Fruit fly (Drosophila melanogaster) whole organism, prepupa: ENCODE results near the gene loco.

Source experiments
- Blimp-1 ChIP-seq: fragments of 200-800 bp; sonication (Bioruptor generic); optimal IDR thresholded peaks from 3 replicates; lab custom pipeline; 2017; ENCODE audit warnings: missing biosample characterization, missing genetic modification characterization, mild to moderate bottlenecking, moderate library complexity, missing genetic modification reagents
- CG10631 ChIP-seq: fragments of 200-800 bp; sonication (Bioruptor generic); optimal IDR thresholded peaks from 2 replicates; lab custom pipeline; 2016; ENCODE audit warnings: missing biosample characterization, missing genetic modification characterization
- CG10669 ChIP-seq: fragments of 200-800 bp; sonication (Bioruptor generic); optimal IDR thresholded peaks from 3 replicates; lab custom pipeline; 2018; ENCODE audit warnings: missing biosample characterization, mild to moderate bottlenecking, missing genetic modification characterization, moderate library complexity
- CG11762 ChIP-seq: fragments of 200-800 bp; sonication (Bioruptor generic); optimal IDR thresholded peaks from 3 replicates; lab custom pipeline; 2016; ENCODE audit warnings: missing biosample characterization, missing genetic modification characterization; ENCODE audit not compliant: insufficient read depth
- CG15336 ChIP-seq: fragments of 200-800 bp; sonication (Bioruptor generic); IDR thresholded peaks from 2 replicates; pipeline ENCODE4 v1.3.6; 2022; ENCODE audit warnings: missing biosample characterization, missing genetic modification characterization
- CG1621 ChIP-seq: fragments of 200-800 bp; sonication (Bioruptor generic); optimal IDR thresholded peaks from 3 replicates; lab custom pipeline; 2018; ENCODE audit warnings: missing biosample characterization, mild to moderate bottlenecking, missing genetic modification characterization
- CG16779 ChIP-seq: fragments of 200-800 bp; sonication (Bioruptor generic); optimal IDR thresholded peaks from 3 replicates; lab custom pipeline; 2017; ENCODE audit warnings: missing biosample characterization, mild to moderate bottlenecking, missing genetic modification characterization
- CG32006 ChIP-seq: fragments of 200-800 bp; sonication (Bioruptor generic); optimal IDR thresholded peaks from 3 replicates; lab custom pipeline; 2017; ENCODE audit warnings: missing biosample characterization, mild to moderate bottlenecking, missing genetic modification characterization
- CG34406 ChIP-seq: fragments of 200-800 bp; sonication (Bioruptor generic); optimal IDR thresholded peaks from 3 replicates; lab custom pipeline; 2016; ENCODE audit warnings: missing biosample characterization, missing genetic modification characterization
- CG3919 ChIP-seq: fragments of 200-800 bp; sonication (Bioruptor generic); optimal IDR thresholded peaks from 3 replicates; lab custom pipeline; 2016; ENCODE audit warnings: missing biosample characterization, missing genetic modification characterization
- CG4318 ChIP-seq: fragments of 200-800 bp; sonication (Bioruptor generic); optimal IDR thresholded peaks from 3 replicates; lab custom pipeline; 2017; ENCODE audit warnings: missing biosample characterization, mild to moderate bottlenecking, missing genetic modification characterization
- CG6276 ChIP-seq: fragments of 200-800 bp; sonication (Bioruptor generic); optimal IDR thresholded peaks from 2 replicates; lab custom pipeline; 2017; ENCODE audit warnings: missing biosample characterization, mild to moderate bottlenecking, missing genetic modification characterization
- CG6808 ChIP-seq: fragments of 200-800 bp; sonication (Bioruptor generic); optimal IDR thresholded peaks from 3 replicates; lab custom pipeline; 2017; ENCODE audit warnings: missing biosample characterization, missing genetic modification characterization, mild to moderate bottlenecking, moderate library complexity, missing genetic modification reagents
- CG6854 ChIP-seq: fragments of 200-800 bp; sonication (Bioruptor generic); optimal IDR thresholded peaks from 2 replicates; lab custom pipeline; 2017; ENCODE audit warnings: missing biosample characterization, mild to moderate bottlenecking, missing genetic modification characterization
- CG8119 ChIP-seq: fragments of 200-800 bp; sonication (Bioruptor generic); IDR thresholded peaks from 3 replicates; pipeline ENCODE4 v1.3.6; 2022; ENCODE audit warnings: missing biosample characterization, missing genetic modification characterization
- CG8319 ChIP-seq: fragments of 200-800 bp; sonication (Bioruptor generic); optimal IDR thresholded peaks from 3 replicates; lab custom pipeline; 2016; ENCODE audit warnings: missing biosample characterization, missing genetic modification characterization
- CG8632 ChIP-seq: fragments of 200-800 bp; sonication (Bioruptor generic); optimal IDR thresholded peaks from 3 replicates; lab custom pipeline; 2016; ENCODE audit warnings: missing biosample characterization, missing genetic modification characterization
- CG9139 ChIP-seq: fragments of 200-800 bp; sonication (Bioruptor generic); optimal IDR thresholded peaks from 3 replicates; lab custom pipeline; 2017; ENCODE audit warnings: missing biosample characterization, mild to moderate bottlenecking, missing genetic modification characterization
- Eip78C ChIP-seq: fragments of 200-800 bp; sonication (Bioruptor generic); peaks from one replicate; lab custom pipeline; 2016; ENCODE audit warnings: missing biosample characterization, missing genetic modification characterization
- Eip93F ChIP-seq: fragments of 200-800 bp; sonication (Bioruptor generic); optimal IDR thresholded peaks from 2 replicates; lab custom pipeline; 2016; ENCODE audit warnings: missing biosample characterization, mild to moderate bottlenecking, missing genetic modification characterization
- Gug ChIP-seq: fragments of 200-800 bp; sonication (Bioruptor generic); IDR thresholded peaks from 2 replicates; pipeline ENCODE4 v1.3.6; 2022; ENCODE audit warnings: missing biosample characterization, missing genetic modification characterization
- Hr38 ChIP-seq: sonication (Bioruptor generic); optimal IDR thresholded peaks from 2 replicates; lab custom pipeline; 2016; ENCODE audit warnings: missing biosample characterization, missing genetic modification characterization
- Hr39 ChIP-seq: fragments of 200-800 bp; sonication (Bioruptor generic); optimal IDR thresholded peaks from 2 replicates; lab custom pipeline; 2016; ENCODE audit warnings: missing biosample characterization, missing genetic modification characterization
- Hr4 ChIP-seq: fragments of 200-800 bp; sonication (Bioruptor generic); optimal IDR thresholded peaks from 3 replicates; lab custom pipeline; 2016; ENCODE audit warnings: missing biosample characterization, missing genetic modification characterization
- Lpt ChIP-seq: fragments of 200-800 bp; sonication (Bioruptor generic); optimal IDR thresholded peaks from 3 replicates; lab custom pipeline; 2016; ENCODE audit warnings: missing biosample characterization, missing genetic modification characterization
- OdsH ChIP-seq: fragments of 200-800 bp; sonication (Bioruptor generic); optimal IDR thresholded peaks from 3 replicates; lab custom pipeline; 2016; ENCODE audit warnings: missing biosample characterization, missing genetic modification characterization
- Sox102F ChIP-seq: fragments of 200-800 bp; sonication (Bioruptor generic); optimal IDR thresholded peaks from 2 replicates; lab custom pipeline; 2016; ENCODE audit warnings: missing biosample characterization, mild to moderate bottlenecking, missing genetic modification characterization
- Sox14 ChIP-seq: fragments of 200-800 bp; sonication (Bioruptor generic); optimal IDR thresholded peaks from 3 replicates; lab custom pipeline; 2016; ENCODE audit warnings: missing biosample characterization, missing genetic modification characterization
- achi ChIP-seq: fragments of 200-800 bp; sonication (Bioruptor generic); optimal IDR thresholded peaks from 3 replicates; lab custom pipeline; 2016; ENCODE audit warnings: missing biosample characterization, missing genetic modification characterization
- cyc ChIP-seq: fragments of 200-800 bp; sonication (Bioruptor generic); optimal IDR thresholded peaks from 3 replicates; lab custom pipeline; 2016; ENCODE audit warnings: missing biosample characterization, missing genetic modification characterization
- dac ChIP-seq: fragments of 200-800 bp; sonication (Bioruptor generic); optimal IDR thresholded peaks from 2 replicates; lab custom pipeline; 2017; ENCODE audit warnings: missing biosample characterization, mild to moderate bottlenecking, missing genetic modification characterization
- dsx ChIP-seq: fragments of 200-800 bp; optimal IDR thresholded peaks from 3 replicates; lab custom pipeline; 2019; ENCODE audit warnings: missing biosample characterization, mild to moderate bottlenecking, missing genetic modification characterization, moderate library complexity; ENCODE audit not compliant: poor library complexity, severe bottlenecking
- eg ChIP-seq: fragments of 200-800 bp; sonication (Bioruptor generic); IDR thresholded peaks from 3 replicates; pipeline ENCODE4 v1.3.6; 2022; ENCODE audit warnings: missing biosample characterization, missing genetic modification characterization
- fd59A ChIP-seq: fragments of 200-800 bp; sonication (Bioruptor generic); optimal IDR thresholded peaks from 2 replicates; lab custom pipeline; 2017; ENCODE audit warnings: missing biosample characterization, mild to moderate bottlenecking, missing genetic modification characterization, missing genetic modification reagents
- fd85E ChIP-seq: fragments of 200-800 bp; sonication (Bioruptor generic); optimal IDR thresholded peaks from 3 replicates; lab custom pipeline; 2016; ENCODE audit warnings: missing biosample characterization, missing genetic modification characterization
- fkh ChIP-seq: fragments of 200-800 bp; sonication (Bioruptor generic); optimal IDR thresholded peaks from 3 replicates; lab custom pipeline; 2017; ENCODE audit warnings: missing biosample characterization, mild to moderate bottlenecking, missing genetic modification characterization, moderate library complexity
- net ChIP-seq: fragments of 200-800 bp; sonication (Bioruptor generic); optimal IDR thresholded peaks from 3 replicates; lab custom pipeline; 2016; ENCODE audit warnings: missing biosample characterization, missing genetic modification characterization
- pdm3 ChIP-seq: fragments of 200-800 bp; sonication (Bioruptor generic); optimal IDR thresholded peaks from 3 replicates; lab custom pipeline; 2016; ENCODE audit warnings: missing biosample characterization, missing genetic modification characterization
- salr ChIP-seq, 2 experiments: fragments of 200-800 bp; sonication (Bioruptor generic); optimal IDR thresholded peaks; 3 replicates each; lab custom pipeline; 2016 to 2018; ENCODE audit warnings: missing biosample characterization in 2 of 2, missing genetic modification characterization in 2 of 2, mild to moderate bottlenecking in 1 of 2
- ss ChIP-seq, 2 experiments: fragments of 200-800 bp; sonication (Bioruptor generic); optimal IDR thresholded peaks; 2 replicates in 1 of 2; 3 replicates in 1 of 2; lab custom pipeline; 2017 to 2018; ENCODE audit warnings: mild to moderate bottlenecking in 2 of 2, missing biosample characterization in 2 of 2, missing genetic modification characterization in 2 of 2, moderate library complexity in 1 of 2
- topi ChIP-seq: fragments of 200-800 bp; sonication (Bioruptor generic); optimal IDR thresholded peaks from 3 replicates; lab custom pipeline; 2016; ENCODE audit warnings: missing biosample characterization, missing genetic modification characterization
- vri ChIP-seq: fragments of 200-800 bp; sonication (Bioruptor generic); optimal IDR thresholded peaks from 3 replicates; lab custom pipeline; 2016; ENCODE audit warnings: missing biosample characterization, mild to moderate bottlenecking, missing genetic modification characterization

The loco gene

dm6 chr3R:22596450-22596849 lies 42.7 kb downstream of the loco start:
- no peak for TF ChIP-seq pdm3
- TF ChIP-seq fkh (GFP tag; lab: Kevin White, UChicago): peak; percentile 95

DNA sequence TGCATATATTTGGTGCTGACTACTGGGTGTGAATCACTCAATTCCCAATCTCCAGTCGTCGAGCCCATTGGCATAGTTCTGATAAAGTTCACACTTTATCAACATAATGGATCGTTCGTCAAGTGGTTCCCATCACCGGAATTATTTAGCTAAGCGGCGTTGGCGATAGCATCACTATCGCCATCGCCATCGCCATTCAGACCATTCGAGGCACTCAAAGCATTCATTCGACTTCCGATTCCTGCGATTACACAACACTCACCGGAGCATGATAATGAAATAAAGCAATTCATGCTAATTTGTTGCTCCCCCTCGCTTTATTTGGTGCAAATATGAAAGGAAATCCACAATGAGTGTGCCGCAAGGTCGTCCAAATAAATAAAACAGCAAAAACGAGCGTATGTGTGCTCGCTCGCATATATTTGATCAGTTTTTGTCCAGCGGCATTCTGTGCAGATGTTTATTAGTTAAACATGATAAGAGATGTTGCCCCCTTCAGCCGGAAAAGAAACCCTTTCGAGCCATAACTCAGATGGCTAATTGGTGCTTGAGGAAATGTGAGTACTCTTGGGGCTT lies 43.8 kb downstream of the loco start:
- TF ChIP-seq fkh (GFP tag; lab: Kevin White, UChicago) (peak; percentile 32), Hr4 (no peak), Eip78C (GFP tag; lab: Kevin White, UChicago) (peak; percentile 31), vri (peak; percentile 51), Eip93F (GFP tag; lab: Kevin White, UChicago) (no peak)
- TF ChIP-seq, all 60 proteins: peak for 3

dm6 chr3R:22594257-22594656 lies 44.9 kb downstream of the loco start:
- TF ChIP-seq Eip78C (GFP tag; lab: Kevin White, UChicago) (peak; percentile 63), net (GFP tag; lab: Kevin White, UChicago) (peak; percentile 23), achi (GFP tag; lab: Kevin White, UChicago) (peak; percentile 18), CG34406 (GFP tag; lab: Kevin White, UChicago) (no peak), CG8119 (peak; percentile 70), CG6276 (GFP tag; lab: Kevin White, UChicago) (peak; percentile 76), dsx (no peak), CG3919 (GFP tag; lab: Kevin White, UChicago) (peak; percentile 7), pdm3 (peak; percentile 26), CG15336 (GFP tag; lab: Robert Waterston, UW) (peak; percentile 63), CG10669 (no peak), cyc (no peak), CG10631 (peak; percentile 6), CG32006 (GFP tag; lab: Kevin White, UChicago) (peak; percentile 78), dac (GFP tag; lab: Kevin White, UChicago) (peak; percentile 23), Hr4 (peak; percentile 76), eg (peak; percentile 77; the same call in 2 of the 3 replicates), CG1621 (tag; lab: Kevin White, UChicago) (no peak), OdsH (peak; percentile 37), Hr39 (GFP tag; lab: Kevin White, UChicago) (no peak), CG6808 (GFP tag; lab: Kevin White, UChicago) (no peak), Lpt (GFP tag; lab: Kevin White, UChicago) (peak; percentile 35), fd59A (GFP tag; lab: Kevin White, UChicago) (no peak), CG4318 (GFP tag; lab: Kevin White, UChicago) (peak; percentile 66), salr (GFP tag; optimal IDR thresholded peaks at IDR 0.05; lab: Kevin White, UChicago) (peak in 1 of 2 experiments; percentile 63)
- TF ChIP-seq, all 60 proteins: peak for 17

DNA sequence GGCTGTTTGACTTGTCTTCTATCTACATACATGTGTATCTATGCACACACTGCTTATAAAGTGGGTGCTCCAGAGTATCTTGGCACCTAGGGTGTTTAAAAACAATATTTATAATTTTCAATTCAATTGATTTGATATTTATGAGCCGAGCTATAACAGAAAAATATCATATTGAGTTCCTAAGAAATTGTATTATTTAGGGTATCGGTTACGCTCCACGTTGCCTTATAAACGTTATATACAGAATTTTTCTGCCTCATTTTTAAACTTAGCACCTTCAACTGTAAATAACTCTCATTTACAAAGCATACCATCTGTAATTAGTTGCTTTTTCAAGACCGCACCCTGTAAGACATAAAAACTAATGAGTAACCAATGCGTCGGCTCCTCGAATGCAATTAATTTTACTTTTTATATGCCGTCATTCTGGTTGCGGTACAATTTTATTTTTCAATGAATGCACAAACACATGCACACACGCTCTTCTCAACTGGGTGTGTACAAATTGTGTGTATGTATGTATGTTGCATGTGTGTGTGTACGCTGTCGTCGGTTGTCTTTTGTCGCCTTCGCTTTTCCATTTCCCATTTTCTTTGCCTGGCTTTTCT lies 48.4 kb downstream of the loco start:
- TF ChIP-seq CG15336 (GFP tag; lab: Robert Waterston, UW) (peak; percentile 71), salr (GFP tag; optimal IDR thresholded peaks at IDR 0.05; lab: Kevin White, UChicago) (peak in 1 of 2 experiments; percentile 65), CG6276 (GFP tag; lab: Kevin White, UChicago) (peak; percentile 77), topi (GFP tag; lab: Kevin White, UChicago) (peak; percentile 16), CG34406 (GFP tag; lab: Kevin White, UChicago) (peak; percentile 13), Eip78C (GFP tag; lab: Kevin White, UChicago) (peak; percentile 79), CG8632 (GFP tag; lab: Kevin White, UChicago) (peak; percentile 45), CG4318 (GFP tag; lab: Kevin White, UChicago) (peak; percentile 80), Hr39 (GFP tag; lab: Kevin White, UChicago) (peak; percentile 48), CG16779 (tag; lab: Kevin White, UChicago) (peak; percentile 38), CG8319 (GFP tag; lab: Kevin White, UChicago) (no peak), CG10669 (no peak), CG6808 (GFP tag; lab: Kevin White, UChicago) (peak; percentile 22), Gug (GFP tag; lab: Robert Waterston, UW) (peak; percentile 57), fd85E (GFP tag; lab: Kevin White, UChicago) (no peak), CG11762 (peak; percentile 24), Sox102F (GFP tag; lab: Kevin White, UChicago) (peak; percentile 22), Blimp-1 (GFP tag; lab: Kevin White, UChicago) (no peak), net (GFP tag; lab: Kevin White, UChicago) (peak; percentile 76), fd59A (GFP tag; lab: Kevin White, UChicago) (peak; percentile 40), vri (no peak), CG6854 (GFP tag; lab: Kevin White, UChicago) (no peak), CG9139 (GFP tag; lab: Kevin White, UChicago) (no peak), ss (GFP tag; optimal IDR thresholded peaks at IDR 0.05; lab: Kevin White, UChicago) (peak in 1 of 2 experiments; percentile 15), Sox14 (GFP tag; lab: Kevin White, UChicago) (peak; percentile 70), Hr38 (GFP tag; lab: Kevin White, UChicago) (no peak), CG8119 (peak; percentile 71; the same call in 2 of the 3 replicates)
